Fruit fly (Drosophila melanogaster) whole organism, embryonic: ENCODE measurements around the gene CG8149.

Source experiments
- ATbp ChIP-seq: fragments of 200-800 bp; sonication (Bioruptor generic); optimal IDR thresholded peaks from 2 replicates; lab custom pipeline; 2017; ENCODE audit warnings: missing biosample characterization, mild to moderate bottlenecking, missing genetic modification characterization, missing genetic modification reagents
- Atf3 ChIP-seq: fragments of 200-800 bp; sonication (Bioruptor generic); optimal IDR thresholded peaks from 3 replicates; lab custom pipeline; 2016; ENCODE audit warnings: missing biosample characterization, missing genetic modification characterization
- B-H1 ChIP-seq: fragments of 200-800 bp; sonication (Bioruptor generic); IDR thresholded peaks from 3 replicates; pipeline ENCODE4 v1.3.6; 2022; ENCODE audit warnings: missing biosample characterization, missing genetic modification characterization
- C15 ChIP-seq: fragments of 200-800 bp; sonication (Bioruptor generic); IDR thresholded peaks from 3 replicates; pipeline ENCODE4 v1.3.6; 2022; ENCODE audit warnings: missing biosample characterization, missing genetic modification characterization
- CG10267 ChIP-seq: fragments of 200-800 bp; sonication (Bioruptor generic); optimal IDR thresholded peaks from 2 replicates; lab custom pipeline; 2018; ENCODE audit warnings: missing biosample characterization, mild to moderate bottlenecking, missing genetic modification characterization, moderate library complexity
- CG10565 ChIP-seq: fragments of 200-800 bp; sonication (Bioruptor generic); optimal IDR thresholded peaks from 3 replicates; lab custom pipeline; 2016; ENCODE audit warnings: missing biosample characterization, mild to moderate bottlenecking, missing genetic modification characterization
- CG12071 ChIP-seq: fragments of 200-800 bp; sonication (Bioruptor generic); optimal IDR thresholded peaks from 3 replicates; lab custom pipeline; 2018; ENCODE audit warnings: missing biosample characterization, mild to moderate bottlenecking, missing genetic modification characterization
- CG12155 ChIP-seq: fragments of 200-800 bp; sonication (Bioruptor generic); optimal IDR thresholded peaks from 3 replicates; lab custom pipeline; 2016; ENCODE audit warnings: missing biosample characterization, missing genetic modification characterization
- CG14441 ChIP-seq: fragments of 200-800 bp; sonication (Bioruptor generic); IDR thresholded peaks from 2 replicates; pipeline ENCODE4 v1.3.6; 2022; ENCODE audit warnings: missing biosample characterization, missing genetic modification characterization
- CG1647 ChIP-seq: fragments of 200-800 bp; sonication (Bioruptor generic); optimal IDR thresholded peaks from 3 replicates; lab custom pipeline; 2016; ENCODE audit warnings: missing biosample characterization, missing genetic modification characterization
- CG16813 ChIP-seq: fragments of 200-800 bp; sonication (Bioruptor generic); IDR thresholded peaks from 3 replicates; pipeline ENCODE4 v1.3.6; 2022; ENCODE audit warnings: missing biosample characterization, missing genetic modification characterization; ENCODE audit not compliant: partially characterized antibody
- CG17186 ChIP-seq: fragments of 200-800 bp; sonication (Bioruptor generic); optimal IDR thresholded peaks from 3 replicates; lab custom pipeline; 2017; ENCODE audit warnings: missing biosample characterization, missing genetic modification reagents, missing genetic modification characterization
- CG17612 ChIP-seq: fragments of 200-800 bp; sonication (Bioruptor generic); IDR thresholded peaks from 2 replicates; pipeline ENCODE4 v1.3.6; 2022; ENCODE audit warnings: missing biosample characterization, missing genetic modification characterization
- CG18599 ChIP-seq: fragments of 200-800 bp; sonication (Bioruptor generic); optimal IDR thresholded peaks from 3 replicates; lab custom pipeline; 2017; ENCODE audit warnings: missing biosample characterization, missing genetic modification characterization, mild to moderate bottlenecking, moderate library complexity, missing genetic modification reagents
- CG2116 ChIP-seq: fragments of 200-800 bp; sonication (Bioruptor generic); optimal IDR thresholded peaks from 3 replicates; lab custom pipeline; 2018; ENCODE audit warnings: missing biosample characterization, mild to moderate bottlenecking, missing genetic modification characterization
- CG2120 ChIP-seq: fragments of 200-800 bp; sonication (Bioruptor generic); optimal IDR thresholded peaks from 3 replicates; lab custom pipeline; 2016; ENCODE audit warnings: missing biosample characterization, missing genetic modification characterization
- CG2202 ChIP-seq: fragments of 200-800 bp; sonication (Bioruptor generic); optimal IDR thresholded peaks from 2 replicates; lab custom pipeline; 2018; ENCODE audit warnings: missing biosample characterization, mild to moderate bottlenecking, missing genetic modification characterization
- CG31365 ChIP-seq: fragments of 200-800 bp; sonication (Bioruptor generic); optimal IDR thresholded peaks from 2 replicates; lab custom pipeline; 2018; ENCODE audit warnings: missing biosample characterization, mild to moderate bottlenecking, missing genetic modification characterization
- CG33557 ChIP-seq: fragments of 200-800 bp; sonication (Bioruptor generic); optimal IDR thresholded peaks from 2 replicates; lab custom pipeline; 2019; ENCODE audit warnings: missing biosample characterization, mild to moderate bottlenecking, missing genetic modification characterization, moderate library complexity
- CG6813 ChIP-seq: fragments of 200-800 bp; sonication (Bioruptor generic); optimal IDR thresholded peaks from 2 replicates; lab custom pipeline; 2017; ENCODE audit warnings: missing biosample characterization, missing genetic modification characterization, mild to moderate bottlenecking, moderate library complexity, missing genetic modification reagents
- CG7987 ChIP-seq: fragments of 200-800 bp; sonication (Bioruptor generic); optimal IDR thresholded peaks from 2 replicates; lab custom pipeline; 2018; ENCODE audit warnings: missing biosample characterization, mild to moderate bottlenecking, missing genetic modification characterization, moderate library complexity
- CG8281 ChIP-seq: fragments of 200-800 bp; sonication (Bioruptor generic); optimal IDR thresholded peaks from 2 replicates; lab custom pipeline; 2018; ENCODE audit warnings: missing biosample characterization, mild to moderate bottlenecking, missing genetic modification characterization, moderate library complexity
- CG8359 ChIP-seq: fragments of 200-800 bp; sonication (Bioruptor generic); optimal IDR thresholded peaks from 2 replicates; lab custom pipeline; 2017; ENCODE audit warnings: missing biosample characterization, mild to moderate bottlenecking, missing genetic modification characterization, borderline replicate concordance
- Chrac-16 ChIP-seq: fragments of 200-800 bp; sonication (Bioruptor generic); optimal IDR thresholded peaks from 3 replicates; lab custom pipeline; 2016; ENCODE audit warnings: missing biosample characterization, missing genetic modification characterization
- Dip2 ChIP-seq: fragments of 200-800 bp; sonication (Bioruptor generic); IDR thresholded peaks from 2 replicates; pipeline ENCODE4 v1.3.6; 2022; ENCODE audit warnings: missing biosample characterization, missing genetic modification characterization
- Drgx ChIP-seq: fragments of 200-800 bp; sonication (Bioruptor generic); IDR thresholded peaks from 2 replicates; pipeline ENCODE4 v1.3.6; 2022; ENCODE audit warnings: missing biosample characterization, missing genetic modification characterization
- E2f2 ChIP-seq: fragments of 200-800 bp; sonication (Bioruptor generic); IDR thresholded peaks from 2 replicates; pipeline ENCODE4 v1.3.6; 2022; ENCODE audit warnings: missing biosample characterization, missing genetic modification characterization
- ERR ChIP-seq: fragments of 200-800 bp; sonication (Bioruptor generic); optimal IDR thresholded peaks from 2 replicates; lab custom pipeline; 2016; ENCODE audit warnings: missing biosample characterization, missing genetic modification characterization
- HHEX ChIP-seq: fragments of 200-800 bp; sonication (Bioruptor generic); optimal IDR thresholded peaks from 3 replicates; lab custom pipeline; 2017; ENCODE audit warnings: missing biosample characterization, mild to moderate bottlenecking, missing genetic modification characterization, missing genetic modification reagents
- HLH4C ChIP-seq: fragments of 200-800 bp; sonication (Bioruptor generic); IDR thresholded peaks from 3 replicates; pipeline ENCODE4 v1.3.6; 2022; ENCODE audit warnings: missing biosample characterization, missing genetic modification characterization; ENCODE audit not compliant: partially characterized antibody
- Hmr ChIP-seq: fragments of 200-800 bp; sonication (Bioruptor generic); optimal IDR thresholded peaks from 3 replicates; lab custom pipeline; 2017; ENCODE audit warnings: mild to moderate bottlenecking, missing biosample characterization, missing genetic modification reagents, missing genetic modification characterization
- Meics ChIP-seq: fragments of 200-800 bp; sonication (Bioruptor generic); optimal IDR thresholded peaks from 2 replicates; lab custom pipeline; 2017; ENCODE audit warnings: missing biosample characterization, mild to moderate bottlenecking, missing genetic modification characterization
- Rfx ChIP-seq: fragments of 200-800 bp; sonication (Bioruptor generic); IDR thresholded peaks from 2 replicates; pipeline ENCODE4 v1.3.6; 2022; ENCODE audit warnings: missing biosample characterization, missing genetic modification characterization
- Sox100B ChIP-seq: fragments of 200-800 bp; sonication (Bioruptor generic); optimal IDR thresholded peaks from 3 replicates; lab custom pipeline; 2018; ENCODE audit warnings: missing biosample characterization, mild to moderate bottlenecking, missing genetic modification characterization
- amos ChIP-seq: fragments of 200-800 bp; sonication (Bioruptor generic); IDR thresholded peaks from 2 replicates; pipeline ENCODE4 v1.3.6; 2022; ENCODE audit warnings: missing biosample characterization, missing genetic modification characterization; ENCODE audit not compliant: partially characterized antibody
- cas ChIP-seq: fragments of 200-800 bp; sonication (Bioruptor generic); IDR thresholded peaks from 2 replicates; pipeline ENCODE4 v1.3.6; 2022; ENCODE audit warnings: missing biosample characterization, missing genetic modification characterization
- cato ChIP-seq: fragments of 200-800 bp; sonication (Bioruptor generic); optimal IDR thresholded peaks from 2 replicates; lab custom pipeline; 2016; ENCODE audit warnings: missing biosample characterization, missing genetic modification characterization, borderline replicate concordance
- ci ChIP-seq: fragments of 200-800 bp; sonication (Bioruptor generic); IDR thresholded peaks from 3 replicates; pipeline ENCODE4 v1.3.6; 2022; ENCODE audit warnings: missing biosample characterization, missing genetic modification characterization
- dmrt99B ChIP-seq: fragments of 200-800 bp; sonication (Bioruptor generic); optimal IDR thresholded peaks from 2 replicates; lab custom pipeline; 2018; ENCODE audit warnings: missing biosample characterization, mild to moderate bottlenecking, missing genetic modification characterization, moderate library complexity
- fd96Cb ChIP-seq: fragments of 200-800 bp; sonication (Bioruptor generic); optimal IDR thresholded peaks from 2 replicates; lab custom pipeline; 2018; ENCODE audit warnings: missing biosample characterization, mild to moderate bottlenecking, missing genetic modification characterization, moderate library complexity
- gsb ChIP-seq: fragments of 200-800 bp; sonication (Bioruptor generic); IDR thresholded peaks from 2 replicates; pipeline ENCODE4 v1.3.6; 2022; ENCODE audit warnings: missing biosample characterization, missing genetic modification characterization
- ham ChIP-seq: fragments of 200-800 bp; sonication (Bioruptor generic); IDR thresholded peaks from 2 replicates; pipeline ENCODE4 v1.3.6; 2022; ENCODE audit warnings: missing biosample characterization, missing genetic modification characterization
- hb ChIP-seq: fragments of 200-800 bp; sonication (Bioruptor generic); IDR thresholded peaks from 3 replicates; pipeline ENCODE4 v1.3.6; 2022; ENCODE audit warnings: missing biosample characterization, missing genetic modification characterization; ENCODE audit not compliant: partially characterized antibody
- hbn ChIP-seq: fragments of 200-800 bp; sonication (Bioruptor generic); IDR thresholded peaks from 2 replicates; pipeline ENCODE4 v1.3.6; 2022; ENCODE audit warnings: missing biosample characterization, missing genetic modification characterization; ENCODE audit not compliant: partially characterized antibody
- insv ChIP-seq, 2 experiments: fragments of 200-800 bp; sonication (Bioruptor generic); optimal IDR thresholded peaks; 3 replicates each; lab custom pipeline; 2016 to 2018; ENCODE audit warnings: missing biosample characterization in 2 of 2, missing genetic modification characterization in 2 of 2
- klu ChIP-seq: fragments of 200-800 bp; sonication (Bioruptor generic); IDR thresholded peaks from 2 replicates; pipeline ENCODE4 v1.3.6; 2022; ENCODE audit warnings: missing biosample characterization, missing genetic modification characterization
- sima ChIP-seq: fragments of 200-800 bp; sonication (Bioruptor generic); optimal IDR thresholded peaks from 2 replicates; lab custom pipeline; 2016; ENCODE audit warnings: missing biosample characterization, missing genetic modification characterization
- sqz ChIP-seq: fragments of 200-800 bp; sonication (Bioruptor generic); optimal IDR thresholded peaks from 3 replicates; lab custom pipeline; 2018; ENCODE audit warnings: missing biosample characterization, mild to moderate bottlenecking, missing genetic modification characterization
- tin ChIP-seq: fragments of 200-800 bp; sonication (Bioruptor generic); optimal IDR thresholded peaks from 3 replicates; lab custom pipeline; 2016; ENCODE audit warnings: missing biosample characterization, missing genetic modification characterization
- tna ChIP-seq: fragments of 200-800 bp; sonication (Bioruptor generic); IDR thresholded peaks from 2 replicates; pipeline ENCODE4 v1.3.6; 2022; ENCODE audit warnings: missing biosample characterization, missing genetic modification characterization; ENCODE audit not compliant: partially characterized antibody

CG8149 gene

DNA sequence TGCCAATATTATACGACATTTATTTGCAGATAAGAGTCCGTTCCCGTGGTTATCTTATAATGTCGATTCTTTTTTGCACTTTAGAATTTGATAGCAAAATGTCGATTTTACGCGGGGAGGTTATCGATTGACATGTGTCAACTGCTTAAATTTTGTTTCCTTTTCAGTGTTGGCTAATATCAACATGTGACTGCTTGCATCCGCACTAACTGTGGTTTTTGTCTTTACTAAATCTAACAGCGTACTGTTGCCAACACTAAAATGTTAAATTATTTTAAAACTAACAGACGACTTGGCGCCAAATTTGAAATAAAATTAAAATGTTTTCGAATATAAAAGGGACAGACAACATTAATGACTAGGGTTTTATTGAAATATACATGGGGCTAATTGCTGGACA is 7.7 kb upstream of the CG8149 start (continued):
- peak; percentile 62 for TF ChIP-seq CG16813 (GFP tag; lab: Robert Waterston, UW)
- TF ChIP-seq fd96Cb (tag; lab: Kevin White, UChicago), result no peak
- TF ChIP-seq Atf3, result peak; percentile 40
- no peak for TF ChIP-seq CG10565 (GFP tag; lab: Kevin White, UChicago)
- peak; percentile 58 for TF ChIP-seq CG1647 (GFP tag; lab: Kevin White, UChicago)
- TF ChIP-seq C15 (GFP tag; lab: Robert Waterston, UW), result no peak
- TF ChIP-seq ham (GFP tag; lab: Robert Waterston, UW), result no peak; the same call in 1 of the 2 replicates
- TF ChIP-seq CG6813, result no peak
- TF ChIP-seq Rfx (GFP tag; lab: Robert Waterston, UW), result peak; percentile 91
- TF ChIP-seq hbn, result peak; percentile 39; the same call in 1 of the 2 replicates
- peak; percentile 99 for TF ChIP-seq CG10267 (tag; lab: Kevin White, UChicago)
- peak; percentile 37; the same call in 1 of the 2 replicates for TF ChIP-seq klu
- TF ChIP-seq CG17612 (GFP tag; lab: Robert Waterston, UW), result peak; percentile 34; the same call in 1 of the 2 replicates
- peak; percentile 85 for TF ChIP-seq ci (GFP tag; lab: Robert Waterston, UW)
- TF ChIP-seq hb (GFP tag; lab: Robert Waterston, UW), result no peak
- peak; percentile 100 for TF ChIP-seq E2f2
- TF ChIP-seq CG14441, result peak; percentile 19; the same call in 1 of the 2 replicates
- no peak for TF ChIP-seq CG2202 (tag; lab: Kevin White, UChicago)
- peak; percentile 54 for TF ChIP-seq Chrac-16
- peak; percentile 75 for TF ChIP-seq CG18599 (GFP tag; lab: Kevin White, UChicago)
- no peak for TF ChIP-seq ATbp (GFP tag; lab: Kevin White, UChicago)
- TF ChIP-seq tin (GFP tag; lab: Kevin White, UChicago), result peak; percentile 54
- TF ChIP-seq HHEX (GFP tag; lab: Kevin White, UChicago), result peak; percentile 70
- no peak for TF ChIP-seq Dip2
- TF ChIP-seq B-H1 (GFP tag; lab: Robert Waterston, UW), result no peak
- peak; percentile 94 for TF ChIP-seq CG2120 (GFP tag; lab: Kevin White, UChicago)
- no peak for TF ChIP-seq Drgx (GFP tag; lab: Robert Waterston, UW)
- TF ChIP-seq CG12155 (GFP tag; lab: Kevin White, UChicago), result peak; percentile 78
- TF ChIP-seq CG31365 (tag; lab: Kevin White, UChicago), result peak; percentile 98
- TF ChIP-seq dmrt99B (tag; lab: Kevin White, UChicago), result no peak
- peak in 1 of 2 experiments; percentile 70 for TF ChIP-seq insv (GFP tag; optimal IDR thresholded peaks at IDR 0.05; lab: Kevin White, UChicago)
- no peak for TF ChIP-seq Sox100B (GFP tag; lab: Kevin White, UChicago)
- TF ChIP-seq sqz (GFP tag; lab: Kevin White, UChicago), result no peak
- TF ChIP-seq cato (GFP tag; lab: Kevin White, UChicago), result no peak
- TF ChIP-seq gsb, result no peak
- peak; percentile 62 for TF ChIP-seq Meics (GFP tag; lab: Kevin White, UChicago)
- TF ChIP-seq ERR (GFP tag; lab: Kevin White, UChicago), result peak; percentile 81
- TF ChIP-seq CG8281 (tag; lab: Kevin White, UChicago), result no peak
- peak; percentile 59 for TF ChIP-seq CG7987 (GFP tag; lab: Kevin White, UChicago)
- peak; percentile 35 for TF ChIP-seq CG17186
- peak; percentile 74 for TF ChIP-seq tna (GFP tag; lab: Robert Waterston, UW)
- peak; percentile 80 for TF ChIP-seq HLH4C (GFP tag; lab: Robert Waterston, UW)
- TF ChIP-seq sima (GFP tag; lab: Kevin White, UChicago), result peak; percentile 64
- peak; percentile 54; the same call in 1 of the 2 replicates for TF ChIP-seq cas (GFP tag; lab: Robert Waterston, UW)
- peak; percentile 81 for TF ChIP-seq CG2116
- no peak for TF ChIP-seq CG33557 (GFP tag; lab: Kevin White, UChicago)
- peak; percentile 94 for TF ChIP-seq Hmr (GFP tag; lab: Kevin White, UChicago)
- TF ChIP-seq CG8359 (GFP tag; lab: Kevin White, UChicago), result no peak
- TF ChIP-seq amos, result peak; percentile 66; the same call in 1 of the 2 replicates
- TF ChIP-seq CG12071 (GFP tag; lab: Kevin White, UChicago), result no peak
